Worm (Caenorhabditis elegans) whole organism, L3 larva: ENCODE data around the gene fbxa-218.

Experiments used
- ceh-9 ChIP-seq: sonication (generic microtip); optimal IDR thresholded peaks from 2 replicates; lab custom pipeline; 2018; ENCODE audit warnings: missing biosample characterization, missing genetic modification characterization
- lin-39 ChIP-seq: fragments of 150-350 bp; optimal IDR thresholded peaks from 2 replicates; lab custom pipeline; 2018; ENCODE audit warnings: missing biosample characterization, missing genetic modification reagents, missing genetic modification characterization
- nhr-11 ChIP-seq: fragments of 150-350 bp; optimal IDR thresholded peaks from 2 replicates; lab custom pipeline; 2014; ENCODE audit warnings: missing biosample characterization, missing genetic modification characterization
- nhr-237 ChIP-seq: fragments of 150-350 bp; optimal IDR thresholded peaks from 2 replicates; lab custom pipeline; 2014; ENCODE audit warnings: missing biosample characterization, missing genetic modification characterization
- nhr-77 ChIP-seq: fragments of 150-350 bp; optimal IDR thresholded peaks from 2 replicates; lab custom pipeline; 2014; ENCODE audit warnings: missing biosample characterization, missing genetic modification characterization
- pha-4 ChIP-seq: fragments of 150-350 bp; optimal IDR thresholded peaks from 2 replicates; lab custom pipeline; 2014; ENCODE audit warnings: missing biosample characterization, missing genetic modification reagents, missing genetic modification characterization
- snpc-4 ChIP-seq: fragments of 150-350 bp; optimal IDR thresholded peaks from 2 replicates; lab custom pipeline; 2014; ENCODE audit warnings: missing biosample characterization, missing genetic modification characterization
- unc-39 ChIP-seq: sonication (generic microtip); optimal IDR thresholded peaks from 4 replicates; lab custom pipeline; 2017; ENCODE audit warnings: missing biosample characterization, missing genetic modification characterization
- unc-62 ChIP-seq: fragments of 150-350 bp; sonication (generic microtip); optimal IDR thresholded peaks from 4 replicates; lab custom pipeline; 2014; ENCODE audit warnings: missing biosample characterization, missing genetic modification reagents, missing genetic modification characterization

- TF ChIP-seq lin-39 (no peak), unc-39 (no peak), pha-4 (tag; lab: Kevin White, UChicago) (no peak), ceh-9 (no peak), snpc-4 (tag; lab: Kevin White, UChicago) (no peak), nhr-77 (tag; lab: Kevin White, UChicago) (no peak), nhr-237 (no peak), nhr-11 (no peak), unc-62 (GFP tag; lab: Kevin White, UChicago) (no peak)
Observed at ce11 chrIII:12437020-12437419, 705 bp downstream of the fbxa-218 start.
